Fruit fly (Drosophila melanogaster) whole organism, embryonic: Measurements from ENCODE around the gene RpL7A.
A peak's percentile ranks its signal among the peaks of the same experiment; 100 is the strongest.

Source experiments
- Abd-B ChIP-seq: fragments of 200-800 bp; sonication (Bioruptor generic); optimal IDR thresholded peaks from 2 replicates; lab custom pipeline; 2018; ENCODE audit warnings: missing biosample characterization, mild to moderate bottlenecking, missing genetic modification characterization, moderate library complexity
- Atf-2 ChIP-seq: fragments of 200-800 bp; sonication (Bioruptor generic); optimal IDR thresholded peaks from 2 replicates; lab custom pipeline; 2016; ENCODE audit warnings: missing biosample characterization, missing genetic modification characterization
- Atf3 ChIP-seq: fragments of 200-800 bp; sonication (Bioruptor generic); optimal IDR thresholded peaks from 3 replicates; lab custom pipeline; 2016; ENCODE audit warnings: missing biosample characterization, missing genetic modification characterization
- Blimp-1 ChIP-seq: fragments of 200-800 bp; sonication (Bioruptor generic); optimal IDR thresholded peaks from 3 replicates; lab custom pipeline; 2018; ENCODE audit warnings: missing biosample characterization, missing genetic modification characterization, mild to moderate bottlenecking, moderate library complexity, missing genetic modification reagents
- C15 ChIP-seq: fragments of 200-800 bp; sonication (Bioruptor generic); IDR thresholded peaks from 3 replicates; pipeline ENCODE4 v1.3.6; 2022; ENCODE audit warnings: missing biosample characterization, missing genetic modification characterization
- CG10543 ChIP-seq: fragments of 200-800 bp; sonication (Bioruptor generic); optimal IDR thresholded peaks from 3 replicates; lab custom pipeline; 2017; ENCODE audit warnings: missing biosample characterization, mild to moderate bottlenecking, missing genetic modification characterization, moderate library complexity
- CG11093 ChIP-seq: fragments of 200-800 bp; sonication (Bioruptor generic); IDR thresholded peaks from 3 replicates; pipeline ENCODE4 v1.3.6; 2022; ENCODE audit warnings: missing biosample characterization, missing genetic modification characterization
- CG11247 ChIP-seq: fragments of 200-800 bp; sonication (Bioruptor generic); IDR thresholded peaks from 2 replicates; pipeline ENCODE4 v1.3.6; 2022; ENCODE audit warnings: missing biosample characterization, missing genetic modification characterization
- CG12155 ChIP-seq: fragments of 200-800 bp; sonication (Bioruptor generic); optimal IDR thresholded peaks from 3 replicates; lab custom pipeline; 2016; ENCODE audit warnings: missing biosample characterization, missing genetic modification characterization
- CG12391 ChIP-seq: fragments of 200-800 bp; sonication (Bioruptor generic); optimal IDR thresholded peaks from 3 replicates; lab custom pipeline; 2018; ENCODE audit warnings: missing biosample characterization, mild to moderate bottlenecking, missing genetic modification characterization, moderate library complexity
- CG12744 ChIP-seq: fragments of 200-800 bp; sonication (Bioruptor generic); optimal IDR thresholded peaks from 2 replicates; lab custom pipeline; 2016; ENCODE audit warnings: missing biosample characterization, missing genetic modification characterization
- CG12769 ChIP-seq: fragments of 200-800 bp; sonication (Bioruptor generic); optimal IDR thresholded peaks from 2 replicates; lab custom pipeline; 2019; ENCODE audit warnings: missing biosample characterization, mild to moderate bottlenecking, missing genetic modification characterization, moderate library complexity
- CG1602 ChIP-seq: fragments of 200-800 bp; sonication (Bioruptor generic); optimal IDR thresholded peaks from 3 replicates; lab custom pipeline; 2016; ENCODE audit warnings: missing biosample characterization, missing genetic modification characterization
- CG16863 ChIP-seq: fragments of 200-800 bp; sonication (Bioruptor generic); optimal IDR thresholded peaks from 3 replicates; lab custom pipeline; 2016; ENCODE audit warnings: missing biosample characterization, missing genetic modification characterization
- CG17829 ChIP-seq: fragments of 200-800 bp; optimal IDR thresholded peaks from 2 replicates; lab custom pipeline; 2019; ENCODE audit warnings: missing biosample characterization, mild to moderate bottlenecking, missing genetic modification characterization, moderate library complexity
- CG2202 ChIP-seq: fragments of 200-800 bp; sonication (Bioruptor generic); optimal IDR thresholded peaks from 2 replicates; lab custom pipeline; 2018; ENCODE audit warnings: missing biosample characterization, mild to moderate bottlenecking, missing genetic modification characterization
- CG2875 ChIP-seq: fragments of 200-800 bp; sonication (Bioruptor generic); optimal IDR thresholded peaks from 2 replicates; lab custom pipeline; 2017; ENCODE audit warnings: missing biosample characterization, mild to moderate bottlenecking, missing genetic modification characterization, missing genetic modification reagents
- CG32767 ChIP-seq: fragments of 200-800 bp; sonication (Bioruptor generic); IDR thresholded peaks from 2 replicates; pipeline ENCODE4 v1.3.6; 2022; ENCODE audit warnings: missing biosample characterization, missing genetic modification characterization
- CG4617 ChIP-seq: fragments of 200-800 bp; sonication (Bioruptor generic); optimal IDR thresholded peaks from 3 replicates; lab custom pipeline; 2016; ENCODE audit warnings: missing biosample characterization, missing genetic modification characterization, borderline replicate concordance
- CG6654 ChIP-seq: fragments of 200-800 bp; sonication (Bioruptor generic); optimal IDR thresholded peaks from 2 replicates; lab custom pipeline; 2017; ENCODE audit warnings: missing biosample characterization, mild to moderate bottlenecking, missing genetic modification characterization
- CG6689 ChIP-seq: fragments of 200-800 bp; sonication (Bioruptor generic); IDR thresholded peaks from 2 replicates; pipeline ENCODE4 v1.3.6; 2022; ENCODE audit warnings: missing biosample characterization, missing genetic modification characterization
- CG7987 ChIP-seq: fragments of 200-800 bp; sonication (Bioruptor generic); optimal IDR thresholded peaks from 2 replicates; lab custom pipeline; 2018; ENCODE audit warnings: missing biosample characterization, mild to moderate bottlenecking, missing genetic modification characterization, moderate library complexity
- Dbx ChIP-seq: fragments of 200-800 bp; sonication (Bioruptor generic); IDR thresholded peaks from 3 replicates; pipeline ENCODE4 v1.3.6; 2022; ENCODE audit warnings: missing biosample characterization, missing genetic modification characterization
- Doc2 ChIP-seq: fragments of 200-800 bp; sonication (Bioruptor generic); IDR thresholded peaks from 2 replicates; pipeline ENCODE4 v1.3.6; 2022; ENCODE audit warnings: missing biosample characterization, missing genetic modification characterization
- Eip74EF ChIP-seq, 2 experiments: fragments of 200-800 bp in 1 of 2; fragments of >200 bp in 1 of 2; sonication (Bioruptor generic) in 1 of 2; optimal IDR thresholded peaks; 2 replicates each; lab custom pipeline; 2017 to 2019; ENCODE audit warnings: missing biosample characterization in 2 of 2, missing genetic modification characterization in 2 of 2, mild to moderate bottlenecking in 1 of 2, moderate library complexity in 1 of 2
- H2.0 ChIP-seq: fragments of 200-800 bp; sonication (Bioruptor generic); IDR thresholded peaks from 2 replicates; pipeline ENCODE4 v1.3.6; 2022; ENCODE audit warnings: missing biosample characterization, missing genetic modification characterization
- Hey ChIP-seq: fragments of 200-800 bp; sonication (Bioruptor generic); optimal IDR thresholded peaks from 3 replicates; lab custom pipeline; 2018; ENCODE audit warnings: missing biosample characterization, mild to moderate bottlenecking, missing genetic modification characterization
- HmgD ChIP-seq: fragments of 200-800 bp; sonication (Bioruptor generic); optimal IDR thresholded peaks from 3 replicates; lab custom pipeline; 2016; ENCODE audit warnings: missing biosample characterization, missing genetic modification characterization
- Hsf ChIP-seq: fragments of 200-800 bp; sonication (Bioruptor generic); optimal IDR thresholded peaks from 3 replicates; lab custom pipeline; 2016; ENCODE audit warnings: missing biosample characterization, missing genetic modification characterization
- Jarid2 ChIP-seq: fragments of 200-800 bp; sonication (Bioruptor generic); optimal IDR thresholded peaks from 3 replicates; lab custom pipeline; 2017; ENCODE audit warnings: mild to moderate bottlenecking, missing biosample characterization, missing genetic modification reagents, missing genetic modification characterization
- Lhr ChIP-seq: fragments of 200-800 bp; sonication (Bioruptor generic); optimal IDR thresholded peaks from 3 replicates; lab custom pipeline; 2017; ENCODE audit warnings: mild to moderate bottlenecking, missing biosample characterization, missing genetic modification reagents, missing genetic modification characterization
- MESR4 ChIP-seq: fragments of 200-800 bp; sonication (Bioruptor generic); optimal IDR thresholded peaks from 2 replicates; lab custom pipeline; 2018; ENCODE audit warnings: missing biosample characterization, mild to moderate bottlenecking, missing genetic modification characterization, moderate library complexity
- bab2 ChIP-seq: fragments of 200-800 bp; sonication (Bioruptor generic); optimal IDR thresholded peaks from 2 replicates; lab custom pipeline; 2016; ENCODE audit warnings: missing biosample characterization, missing genetic modification characterization
- cato ChIP-seq: fragments of 200-800 bp; sonication (Bioruptor generic); optimal IDR thresholded peaks from 2 replicates; lab custom pipeline; 2016; ENCODE audit warnings: missing biosample characterization, missing genetic modification characterization, borderline replicate concordance
- ems ChIP-seq: fragments of 200-800 bp; sonication (Bioruptor generic); optimal IDR thresholded peaks from 3 replicates; lab custom pipeline; 2016; ENCODE audit warnings: missing biosample characterization, missing genetic modification characterization
- esg ChIP-seq: fragments of 200-800 bp; sonication (Bioruptor generic); conservative IDR thresholded peaks from 2 replicates; pipeline ENCODE4 v1.3.6; 2022; ENCODE audit warnings: missing biosample characterization, missing genetic modification characterization
- exex ChIP-seq: fragments of 200-800 bp; sonication (Bioruptor generic); optimal IDR thresholded peaks from 4 replicates; lab custom pipeline; 2018; ENCODE audit warnings: missing biosample characterization, mild to moderate bottlenecking, missing genetic modification characterization, moderate library complexity
- gsb ChIP-seq: fragments of 200-800 bp; sonication (Bioruptor generic); IDR thresholded peaks from 2 replicates; pipeline ENCODE4 v1.3.6; 2022; ENCODE audit warnings: missing biosample characterization, missing genetic modification characterization
- hbn ChIP-seq: fragments of 200-800 bp; sonication (Bioruptor generic); IDR thresholded peaks from 2 replicates; pipeline ENCODE4 v1.3.6; 2022; ENCODE audit warnings: missing biosample characterization, missing genetic modification characterization; ENCODE audit not compliant: partially characterized antibody
- hkb ChIP-seq, 2 experiments: fragments of 200-800 bp in 1 of 2; fragments of >200 bp in 1 of 2; sonication (Bioruptor generic) in 1 of 2; IDR thresholded peaks in 1 of 2; optimal IDR thresholded peaks in 1 of 2; 2 replicates each; pipeline versions ENCODE4 v1.3.6 to Lab custom; 2017 to 2022; ENCODE audit warnings: missing biosample characterization in 1 of 2, missing genetic modification characterization in 1 of 2
- lbe ChIP-seq: fragments of 200-800 bp; sonication (Bioruptor generic); optimal IDR thresholded peaks from 2 replicates; lab custom pipeline; 2016; ENCODE audit warnings: missing biosample characterization, mild to moderate bottlenecking, missing genetic modification characterization
- phol ChIP-seq: fragments of 200-800 bp; sonication (Bioruptor generic); optimal IDR thresholded peaks from 3 replicates; lab custom pipeline; 2018; ENCODE audit warnings: missing biosample characterization, mild to moderate bottlenecking, missing genetic modification characterization, moderate library complexity
- rib ChIP-seq: fragments of 200-800 bp; sonication (Bioruptor generic); IDR thresholded peaks from 2 replicates; pipeline ENCODE4 v1.3.6; 2022; ENCODE audit warnings: missing biosample characterization, missing genetic modification characterization
- schlank ChIP-seq: fragments of 200-800 bp; sonication (Bioruptor generic); optimal IDR thresholded peaks from 2 replicates; lab custom pipeline; 2018; ENCODE audit warnings: missing biosample characterization, mild to moderate bottlenecking, missing genetic modification characterization
- sna ChIP-seq: fragments of 200-800 bp; sonication (Bioruptor generic); IDR thresholded peaks from 2 replicates; pipeline ENCODE4 v1.3.6; 2022; ENCODE audit warnings: missing biosample characterization, missing genetic modification characterization; ENCODE audit not compliant: partially characterized antibody
- trem ChIP-seq: fragments of 200-800 bp; optimal IDR thresholded peaks from 3 replicates; lab custom pipeline; 2019; ENCODE audit warnings: missing biosample characterization, mild to moderate bottlenecking, missing genetic modification characterization, moderate library complexity
- trh ChIP-seq: fragments of 200-800 bp; sonication (Bioruptor generic); optimal IDR thresholded peaks from 2 replicates; lab custom pipeline; 2016; ENCODE audit warnings: missing biosample characterization, missing genetic modification characterization
- unpg ChIP-seq: fragments of 200-800 bp; sonication (Bioruptor generic); optimal IDR thresholded peaks from 3 replicates; lab custom pipeline; 2018; ENCODE audit warnings: missing biosample characterization, mild to moderate bottlenecking, missing genetic modification characterization, moderate library complexity
- wek ChIP-seq: fragments of 200-800 bp; sonication (Bioruptor generic); optimal IDR thresholded peaks from 3 replicates; lab custom pipeline; 2018; ENCODE audit warnings: missing biosample characterization, mild to moderate bottlenecking, missing genetic modification characterization, moderate library complexity

The RpL7A gene

dm6 chrX:6533101-6533636 lies at the start of gene RpL7A:
TSS of gene RpL7A (minus strand) at chrX:6533348.
- peak; percentile 40 for TF ChIP-seq Abd-B
- TF ChIP-seq Eip74EF (GFP tag; optimal IDR thresholded peaks at IDR 0.05; lab: Kevin White, UChicago), result peak in 1 of 2 experiments; percentile 58
- no peak for TF ChIP-seq hkb (optimal IDR thresholded peaks at IDR 0.05; lab: Kevin White, UChicago)
- peak; percentile 54 for TF ChIP-seq hkb (GFP tag; IDR thresholded peaks at IDR 0.05; lab: Robert Waterston, UW)
- TF ChIP-seq schlank, result peak; percentile 76
- peak; percentile 76 for TF ChIP-seq Lhr (GFP tag; lab: Kevin White, UChicago)
- peak; percentile 3 for TF ChIP-seq CG4617 (GFP tag; lab: Kevin White, UChicago)
- TF ChIP-seq trh (GFP tag; lab: Kevin White, UChicago), result peak; percentile 3
- TF ChIP-seq MESR4 (GFP tag; lab: Kevin White, UChicago), result peak; percentile 90
- TF ChIP-seq C15, result no peak
- no peak for TF ChIP-seq Blimp-1
- peak; percentile 22 for TF ChIP-seq CG12155 (GFP tag; lab: Kevin White, UChicago)
- TF ChIP-seq Hsf (GFP tag; lab: Kevin White, UChicago), result peak; percentile 45
- peak; percentile 19 for TF ChIP-seq Atf3
- peak; percentile 19 for TF ChIP-seq CG12769 (tag; lab: Kevin White, UChicago)
- TF ChIP-seq CG6689 (GFP tag; lab: Robert Waterston, UW), result no peak
- TF ChIP-seq rib (GFP tag; lab: Robert Waterston, UW), result no peak
- TF ChIP-seq Atf-2, result no peak
- peak; percentile 74 for TF ChIP-seq CG2875 (GFP tag; lab: Kevin White, UChicago)
- TF ChIP-seq CG12391, result peak; percentile 12
- no peak for TF ChIP-seq CG11093 (GFP tag; lab: Robert Waterston, UW)
- TF ChIP-seq Jarid2 (GFP tag; lab: Kevin White, UChicago), result peak; percentile 61
- TF ChIP-seq CG2202 (tag; lab: Kevin White, UChicago), result peak; percentile 65
- no peak for TF ChIP-seq sna
- peak; percentile 50; the same call in 2 of the 3 replicates for TF ChIP-seq Dbx
- TF ChIP-seq phol (tag; lab: Kevin White, UChicago), result peak; percentile 73
- peak; percentile 32 for TF ChIP-seq CG11247
- TF ChIP-seq Hey (tag; lab: Kevin White, UChicago), result peak; percentile 38
- peak; percentile 23 for TF ChIP-seq CG17829 (tag; lab: Kevin White, UChicago)
- no peak for TF ChIP-seq lbe (GFP tag; lab: Kevin White, UChicago)
- TF ChIP-seq CG32767 (GFP tag; lab: Robert Waterston, UW), result 0 out of 2 replicates have a peak, but pooled peaks have one; percentile 31
- peak; percentile 21 for TF ChIP-seq CG6654 (GFP tag; lab: Kevin White, UChicago)
- TF ChIP-seq esg (GFP tag; lab: Robert Waterston, UW), result no peak
- no peak for TF ChIP-seq CG1602 (GFP tag; lab: Kevin White, UChicago)
- TF ChIP-seq Doc2 (GFP tag; lab: Robert Waterston, UW), result no peak
- peak; percentile 35; the same call in 1 of the 2 replicates for TF ChIP-seq gsb (GFP tag; lab: Robert Waterston, UW)
- TF ChIP-seq hbn (GFP tag; lab: Robert Waterston, UW), result no peak
- peak; percentile 19 for TF ChIP-seq HmgD (GFP tag; lab: Kevin White, UChicago)
- peak; percentile 83 for TF ChIP-seq wek (GFP tag; lab: Kevin White, UChicago)
- TF ChIP-seq CG7987 (GFP tag; lab: Kevin White, UChicago), result peak; percentile 89
- peak; percentile 35 for TF ChIP-seq ems
- peak; percentile 10 for TF ChIP-seq CG12744 (GFP tag; lab: Kevin White, UChicago)
- TF ChIP-seq H2.0 (GFP tag; lab: Robert Waterston, UW), result peak; percentile 61
- TF ChIP-seq unpg (GFP tag; lab: Kevin White, UChicago), result peak; percentile 62
- peak; percentile 4 for TF ChIP-seq cato (GFP tag; lab: Kevin White, UChicago)
- peak; percentile 25 for TF ChIP-seq trem (tag; lab: Kevin White, UChicago)
- no peak for TF ChIP-seq CG16863
- TF ChIP-seq exex (tag; lab: Kevin White, UChicago), result no peak
- TF ChIP-seq CG10543 (GFP tag; lab: Kevin White, UChicago), result peak; percentile 71
- no peak for TF ChIP-seq bab2
